Worm (Caenorhabditis elegans): ENCODE measurements around the gene idpp-12.
"Not testable (repeated sequence)": the region's sequence is repeated elsewhere in the genome, so short reads cannot be mapped to it uniquely, and the experiment has no call there.

The idpp-12 gene

ce11 chrIV:3303690-3304089 is at the start of gene idpp-12:
TSS of gene idpp-12 (plus strand) at chrIV:3303990.
- TF ChIP-seq dmd-4 (tag; optimal IDR thresholded peaks at IDR 0.05; ENCODE audit: borderline replicate concordance); ceh-30 (tag; optimal IDR thresholded peaks at IDR 0.05); odd-2 (tag; optimal IDR thresholded peaks at IDR 0.05): not testable (repeated sequence)

DNA sequence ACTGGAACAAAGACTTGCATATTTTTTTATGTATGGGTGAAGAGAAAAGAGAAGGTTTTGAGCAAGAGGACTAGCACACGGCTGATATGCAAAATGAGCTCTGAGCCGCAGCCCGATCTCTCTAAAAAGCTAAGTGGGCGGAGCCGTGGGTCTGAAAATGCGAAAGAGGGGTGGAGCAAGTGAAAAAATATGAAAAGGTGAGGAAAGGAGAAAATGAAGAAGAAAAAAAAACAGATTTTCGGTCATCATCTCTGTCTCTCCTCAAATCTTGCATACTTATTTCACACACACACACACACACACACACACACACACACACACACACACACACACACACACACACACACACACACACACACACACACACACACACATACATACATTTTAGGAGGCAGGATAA is 49.3 kb upstream of the idpp-12 start, which contains the start of gene dmd-9:
Gene dmd-9 (minus strand): TSS at position 101 of the 400 bp plus-strand sequence.
- TF ChIP-seq tbx-2 (tag; optimal IDR thresholded peaks at IDR 0.05) (no peak), lin-11 (tag; optimal IDR thresholded peaks at IDR 0.05) (no peak), rnt-1 (tag; optimal IDR thresholded peaks at IDR 0.05) (no peak), eyg-1 (tag; optimal IDR thresholded peaks at IDR 0.05) (no peak), Y22D7AL.16 (tag; optimal IDR thresholded peaks at IDR 0.05) (no peak), zip-5 (tag; optimal IDR thresholded peaks at IDR 0.05) (no peak), unc-3 (GFP tag; conservative IDR thresholded peaks at IDR 0.05) (no peak), unc-3 (tag; optimal IDR thresholded peaks at IDR 0.05) (no peak), nfya-1 (tag; optimal IDR thresholded peaks at IDR 0.05) (no peak), F13H6.1 (tag; optimal IDR thresholded peaks at IDR 0.05) (no peak), ceh-18 (tag; optimal IDR thresholded peaks at IDR 0.05) (no peak), ceh-31 (tag; optimal IDR thresholded peaks at IDR 0.05) (no peak), che-1 (tag; optimal IDR thresholded peaks at IDR 0.05) (no peak), tbx-7 (tag; optimal IDR thresholded peaks at IDR 0.05) (no peak), nhr-11 (tag; optimal IDR thresholded peaks at IDR 0.05) (no peak)

- TF ChIP-seq unc-55 (GFP tag; optimal IDR thresholded peaks at IDR 0.05), result peak; percentile 2
- TF ChIP-seq pha-4 (tag; optimal IDR thresholded peaks at IDR 0.05), result no peak
- no peak for TF ChIP-seq npax-4 (tag; optimal IDR thresholded peaks at IDR 0.05)
- no peak for TF ChIP-seq mec-3 (tag; optimal IDR thresholded peaks at IDR 0.05; ENCODE audit: borderline replicate concordance)
- TF ChIP-seq rnt-1 (tag; optimal IDR thresholded peaks at IDR 0.05), result no peak
- no peak for TF ChIP-seq fax-1 (tag; optimal IDR thresholded peaks at IDR 0.05)
These were observed 46.9 kb upstream of the idpp-12 start for ce11 chrIV:3256866-3257265.

- TF ChIP-seq tbx-7 (tag; optimal IDR thresholded peaks at IDR 0.05), result no peak
- no peak for TF ChIP-seq F13H6.1 (tag; optimal IDR thresholded peaks at IDR 0.05)
- TF ChIP-seq C08G9.2 (tag; optimal IDR thresholded peaks at IDR 0.05), result no peak
- no peak for TF ChIP-seq ceh-30 (tag; optimal IDR thresholded peaks at IDR 0.05)
- TF ChIP-seq ref-2 (tag; optimal IDR thresholded peaks at IDR 0.05), result no peak
- TF ChIP-seq ceh-48 (tag; optimal IDR thresholded peaks at IDR 0.05), result no peak
- no peak for TF ChIP-seq rnt-1 (tag; optimal IDR thresholded peaks at IDR 0.05)
These were observed 45.3 kb upstream of the idpp-12 start, which contains the start of gene T26C12.1 for ce11 chrIV:3258528-3258927. TSS of gene T26C12.1 (plus strand) at chrIV:3258910.

DNA sequence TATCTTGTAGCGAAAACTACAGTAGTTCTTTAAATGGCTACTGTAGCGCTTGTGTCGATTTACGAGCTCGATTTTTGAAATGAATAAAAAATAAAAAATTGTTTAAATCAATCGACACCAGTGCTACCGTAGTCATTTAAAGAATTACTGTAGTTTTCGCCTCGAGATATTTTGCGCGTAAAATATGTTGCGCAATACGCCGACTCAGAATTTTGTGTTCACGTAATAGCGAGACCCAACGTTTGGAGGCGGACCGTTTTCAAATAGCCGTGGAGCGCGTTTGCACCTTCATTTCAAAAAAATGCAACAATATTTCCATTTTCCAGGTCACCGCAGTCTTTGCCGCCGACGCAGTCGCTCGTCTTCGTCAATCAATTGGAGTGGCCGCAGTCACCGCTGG is 43.6 kb upstream of the idpp-12 start:
- no peak for TF ChIP-seq ceh-6 (GFP tag; optimal IDR thresholded peaks at IDR 0.05)
- no peak for TF ChIP-seq ztf-16 (tag; optimal IDR thresholded peaks at IDR 0.05)
- no peak for TF ChIP-seq zip-5 (tag; optimal IDR thresholded peaks at IDR 0.05)

DNA sequence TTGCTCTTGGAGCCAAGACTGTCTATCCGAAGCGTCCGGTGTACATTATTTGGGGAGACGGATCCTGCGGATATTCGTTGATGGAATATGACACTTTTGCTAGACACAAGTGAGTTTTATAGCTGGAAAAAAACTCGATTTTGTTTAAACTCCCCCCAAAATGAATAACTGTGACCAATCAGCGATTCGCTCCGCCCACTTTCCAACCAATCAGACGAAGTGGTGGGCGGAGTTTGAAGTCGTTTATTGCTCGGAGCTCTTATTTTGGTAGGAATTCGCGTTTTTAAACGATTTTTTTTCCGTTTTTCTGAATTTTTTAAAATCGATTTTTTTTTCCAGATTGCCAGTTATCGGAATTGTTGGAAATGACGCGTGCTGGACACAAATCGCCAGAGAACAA is 42.0 kb upstream of the idpp-12 start:
- no peak for TF ChIP-seq F13H6.1 (tag; optimal IDR thresholded peaks at IDR 0.05)
- peak; percentile 73 for TF ChIP-seq nfya-1 (tag; optimal IDR thresholded peaks at IDR 0.05)

DNA sequence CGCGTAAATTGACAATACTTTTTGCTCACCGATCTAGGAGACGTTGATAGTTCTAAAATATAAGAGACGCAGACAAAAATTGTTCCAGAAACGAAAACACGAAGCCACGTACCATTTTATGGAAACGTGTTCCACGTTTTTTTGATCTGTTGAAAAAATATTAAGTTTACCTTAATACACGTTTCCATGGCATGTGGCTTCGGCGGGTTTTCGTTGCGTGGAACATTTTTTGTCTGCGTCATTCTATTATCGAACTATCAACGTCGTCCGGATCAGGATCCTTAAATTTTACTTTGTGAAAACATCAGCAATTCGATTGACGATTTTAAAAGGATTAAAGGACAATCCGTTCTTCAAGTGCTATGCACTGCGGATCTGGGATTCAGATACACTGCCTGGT is 38.1 kb upstream of the idpp-12 start, which contains the start of gene T26C12.2:
Gene T26C12.2 (minus strand): TSS at position 101 of the 400 bp plus-strand sequence.
- no peak for TF ChIP-seq elt-2 (tag; optimal IDR thresholded peaks at IDR 0.05)

DNA sequence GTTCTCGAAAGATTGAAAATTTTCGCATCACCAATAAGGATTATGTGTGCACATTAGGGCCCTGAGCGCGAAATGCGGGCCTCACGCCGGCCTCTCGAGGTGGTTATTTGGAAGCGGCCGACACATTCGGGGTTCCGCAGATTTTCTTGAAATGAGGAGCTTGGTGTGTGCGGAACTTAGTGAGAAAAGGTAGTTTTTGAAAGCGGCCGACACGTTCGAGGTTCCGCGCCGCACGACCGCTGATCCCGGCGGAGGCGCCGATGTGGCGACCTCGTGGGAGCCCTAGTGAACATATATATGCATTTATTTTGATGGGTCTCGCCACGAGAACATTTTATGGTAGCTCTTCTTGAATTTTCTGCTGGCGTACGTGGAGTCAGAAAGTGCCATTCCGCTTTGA is 36.9 kb upstream of the idpp-12 start:
- no peak for TF ChIP-seq hlh-8 (tag; optimal IDR thresholded peaks at IDR 0.05)
- no peak for TF ChIP-seq ceh-24 (tag; optimal IDR thresholded peaks at IDR 0.05)
- no peak for TF ChIP-seq ref-2 (tag; optimal IDR thresholded peaks at IDR 0.05)
- no peak for TF ChIP-seq sox-2 (GFP tag; IDR thresholded peaks at IDR 0.05)
- TF ChIP-seq C08G9.2 (tag; optimal IDR thresholded peaks at IDR 0.05), result no peak
- no peak for TF ChIP-seq pha-2 (tag; optimal IDR thresholded peaks at IDR 0.05)
- no peak for TF ChIP-seq ceh-31 (tag; optimal IDR thresholded peaks at IDR 0.05)
- no peak for TF ChIP-seq ceh-45 (GFP tag; IDR thresholded peaks at IDR 0.05)
- TF ChIP-seq hlh-13 (GFP tag; optimal IDR thresholded peaks at IDR 0.05), result no peak
- no peak for TF ChIP-seq ets-4 (tag; optimal IDR thresholded peaks at IDR 0.05)
- TF ChIP-seq pag-3 (tag; optimal IDR thresholded peaks at IDR 0.05; ENCODE audit: borderline replicate concordance), result no peak
- TF ChIP-seq dve-1 (tag; optimal IDR thresholded peaks at IDR 0.05), result no peak
- no peak for TF ChIP-seq odd-2 (tag; optimal IDR thresholded peaks at IDR 0.05)
- TF ChIP-seq ztf-16 (tag; optimal IDR thresholded peaks at IDR 0.05), result no peak
- TF ChIP-seq C38D4.7 (GFP tag; optimal IDR thresholded peaks at IDR 0.05), result no peak
- no peak for TF ChIP-seq nhr-11 (tag; optimal IDR thresholded peaks at IDR 0.05)
- TF ChIP-seq ceh-48 (tag; optimal IDR thresholded peaks at IDR 0.05), result no peak
